Worm (Caenorhabditis elegans) whole organism, L4/young adult: ENCODE results near the gene nspe-1.

Experiments
- W03F9.2 ChIP-seq: fragments of 150-350 bp; optimal IDR thresholded peaks from 2 replicates; lab custom pipeline; 2014; ENCODE audit warnings: missing biosample characterization, missing genetic modification characterization
- dao-5 ChIP-seq: sonication (generic microtip); optimal IDR thresholded peaks from 2 replicates; lab custom pipeline; 2016; ENCODE audit warnings: missing genotype, missing genetic modification characterization, moderate library complexity, missing compliant biosample characterization
- him-1 ChIP-seq: sonication (generic microtip); optimal IDR thresholded peaks from 2 replicates; lab custom pipeline; 2016; ENCODE audit warnings: missing genotype, missing genetic modification reagents, missing genetic modification characterization, missing compliant biosample characterization

DNA sequence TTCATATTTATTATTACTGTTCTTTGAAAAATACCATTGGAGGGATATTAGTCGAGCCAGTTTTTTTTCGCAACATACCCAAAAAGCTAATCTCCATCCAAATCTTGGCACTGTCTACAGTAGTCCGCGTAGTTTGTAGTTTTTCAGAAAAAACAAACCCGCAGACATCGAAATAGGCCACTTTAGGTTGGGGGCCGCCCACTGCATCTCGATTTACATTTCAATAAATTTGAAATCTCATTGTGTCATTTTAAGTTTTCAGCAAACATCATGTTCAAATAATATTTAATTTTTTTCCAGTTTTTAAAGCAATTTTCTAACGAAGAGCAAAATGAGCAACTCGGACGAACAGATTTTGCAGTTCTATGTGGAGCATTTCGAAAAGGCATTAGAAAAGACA is 19.7 kb upstream of the nspe-1 start, which contains the start of gene nhr-235:
- no peak for TF ChIP-seq W03F9.2 (tag; lab: Kevin White, UChicago)
- no peak for TF ChIP-seq dao-5 (tag; lab: Kevin White, UChicago)
- TF ChIP-seq him-1 (tag; lab: Kevin White, UChicago): no peak
